Fruit fly (Drosophila melanogaster) whole organism, embryonic: Measurements from ENCODE around the gene tra.

Source experiments
- Atf3 ChIP-seq: fragments of 200-800 bp; sonication (Bioruptor generic); optimal IDR thresholded peaks from 3 replicates; lab custom pipeline; 2016; ENCODE audit warnings: missing biosample characterization, missing genetic modification characterization
- C15 ChIP-seq: fragments of 200-800 bp; sonication (Bioruptor generic); IDR thresholded peaks from 3 replicates; pipeline ENCODE4 v1.3.6; 2022; ENCODE audit warnings: missing biosample characterization, missing genetic modification characterization
- CG10321 ChIP-seq: fragments of 200-800 bp; sonication (Bioruptor generic); IDR thresholded peaks from 2 replicates; pipeline ENCODE4 v1.3.6; 2022; ENCODE audit warnings: missing biosample characterization, missing genetic modification characterization
- CG10565 ChIP-seq: fragments of 200-800 bp; sonication (Bioruptor generic); optimal IDR thresholded peaks from 3 replicates; lab custom pipeline; 2016; ENCODE audit warnings: missing biosample characterization, mild to moderate bottlenecking, missing genetic modification characterization
- CG10959 ChIP-seq: fragments of 200-800 bp; sonication (Bioruptor generic); IDR thresholded peaks from 2 replicates; pipeline ENCODE4 v1.3.6; 2022; ENCODE audit warnings: missing biosample characterization, missing genetic modification characterization
- CG11695 ChIP-seq: fragments of 200-800 bp; sonication (Bioruptor generic); IDR thresholded peaks from 3 replicates; pipeline ENCODE4 v1.3.6; 2022; ENCODE audit warnings: missing biosample characterization, missing genetic modification characterization
- CG12236 ChIP-seq: fragments of 200-800 bp; sonication (Bioruptor generic); optimal IDR thresholded peaks from 2 replicates; lab custom pipeline; 2016; ENCODE audit warnings: missing biosample characterization, missing genetic modification characterization
- CG1233 ChIP-seq: fragments of 200-800 bp; sonication (Bioruptor generic); optimal IDR thresholded peaks from 4 replicates; lab custom pipeline; 2018; ENCODE audit warnings: missing biosample characterization, mild to moderate bottlenecking, missing genetic modification characterization
- CG12391 ChIP-seq: fragments of 200-800 bp; sonication (Bioruptor generic); optimal IDR thresholded peaks from 3 replicates; lab custom pipeline; 2018; ENCODE audit warnings: missing biosample characterization, mild to moderate bottlenecking, missing genetic modification characterization, moderate library complexity
- CG13775 ChIP-seq: fragments of 200-800 bp; sonication (Bioruptor generic); optimal IDR thresholded peaks from 3 replicates; lab custom pipeline; 2017; ENCODE audit warnings: missing biosample characterization, mild to moderate bottlenecking, missing genetic modification characterization
- CG14050 ChIP-seq: fragments of 200-800 bp; sonication (Bioruptor generic); IDR thresholded peaks from 3 replicates; pipeline ENCODE4 v1.3.6; 2022; ENCODE audit warnings: missing biosample characterization, missing genetic modification characterization
- CG14860 ChIP-seq: fragments of 200-800 bp; sonication (Bioruptor generic); IDR thresholded peaks from 3 replicates; pipeline ENCODE4 v1.3.6; 2022; ENCODE audit warnings: missing biosample characterization, missing genetic modification characterization; ENCODE audit not compliant: partially characterized antibody
- CG17568 ChIP-seq: fragments of 200-800 bp; sonication (Bioruptor generic); optimal IDR thresholded peaks from 2 replicates; lab custom pipeline; 2018; ENCODE audit warnings: missing biosample characterization, mild to moderate bottlenecking, missing genetic modification characterization, moderate library complexity
- CG17612 ChIP-seq: fragments of 200-800 bp; sonication (Bioruptor generic); IDR thresholded peaks from 2 replicates; pipeline ENCODE4 v1.3.6; 2022; ENCODE audit warnings: missing biosample characterization, missing genetic modification characterization
- CG17802 ChIP-seq: fragments of 200-800 bp; sonication (Bioruptor generic); optimal IDR thresholded peaks from 2 replicates; lab custom pipeline; 2018; ENCODE audit warnings: missing biosample characterization, mild to moderate bottlenecking, missing genetic modification characterization, moderate library complexity
- CG18262 ChIP-seq: fragments of 200-800 bp; optimal IDR thresholded peaks from 3 replicates; lab custom pipeline; 2019; ENCODE audit warnings: missing biosample characterization, mild to moderate bottlenecking, missing genetic modification characterization, moderate library complexity
- CG2202 ChIP-seq: fragments of 200-800 bp; sonication (Bioruptor generic); optimal IDR thresholded peaks from 2 replicates; lab custom pipeline; 2018; ENCODE audit warnings: missing biosample characterization, mild to moderate bottlenecking, missing genetic modification characterization
- CG31365 ChIP-seq: fragments of 200-800 bp; sonication (Bioruptor generic); optimal IDR thresholded peaks from 2 replicates; lab custom pipeline; 2018; ENCODE audit warnings: missing biosample characterization, mild to moderate bottlenecking, missing genetic modification characterization
- CG32772 ChIP-seq: fragments of 200-800 bp; sonication (Bioruptor generic); IDR thresholded peaks from 2 replicates; pipeline ENCODE4 v1.3.6; 2022; ENCODE audit warnings: missing biosample characterization, missing genetic modification characterization
- CG3281 ChIP-seq: fragments of 200-800 bp; sonication (Bioruptor generic); optimal IDR thresholded peaks from 3 replicates; lab custom pipeline; 2017; ENCODE audit warnings: missing biosample characterization, mild to moderate bottlenecking, missing genetic modification characterization
- CG34422 ChIP-seq: fragments of 200-800 bp; sonication (Bioruptor generic); IDR thresholded peaks from 3 replicates; pipeline ENCODE4 v1.3.6; 2022; ENCODE audit warnings: missing biosample characterization, missing genetic modification characterization
- CG3838 ChIP-seq: fragments of 200-800 bp; sonication (Bioruptor generic); optimal IDR thresholded peaks from 3 replicates; lab custom pipeline; 2016; ENCODE audit warnings: missing biosample characterization, missing genetic modification characterization
- CG4707 ChIP-seq: fragments of 200-800 bp; sonication (Bioruptor generic); optimal IDR thresholded peaks from 2 replicates; lab custom pipeline; 2018; ENCODE audit warnings: missing biosample characterization, mild to moderate bottlenecking, missing genetic modification characterization, moderate library complexity
- CG4730 ChIP-seq: fragments of 200-800 bp; sonication (Bioruptor generic); IDR thresholded peaks from 2 replicates; pipeline ENCODE4 v1.3.6; 2022; ENCODE audit warnings: missing biosample characterization, missing genetic modification characterization
- CG6272 ChIP-seq: fragments of 200-800 bp; sonication (Bioruptor generic); IDR thresholded peaks from 2 replicates; pipeline ENCODE4 v1.3.6; 2022; ENCODE audit warnings: missing biosample characterization, missing genetic modification characterization
- CG7928 ChIP-seq: fragments of 200-800 bp; sonication (Bioruptor generic); optimal IDR thresholded peaks from 2 replicates; lab custom pipeline; 2017; ENCODE audit warnings: missing biosample characterization, mild to moderate bottlenecking, missing genetic modification characterization
- E2f2 ChIP-seq: fragments of 200-800 bp; sonication (Bioruptor generic); IDR thresholded peaks from 2 replicates; pipeline ENCODE4 v1.3.6; 2022; ENCODE audit warnings: missing biosample characterization, missing genetic modification characterization
- Ets97D ChIP-seq: fragments of 200-800 bp; sonication (Bioruptor generic); optimal IDR thresholded peaks from 3 replicates; lab custom pipeline; 2016; ENCODE audit warnings: missing biosample characterization, missing genetic modification characterization
- Fer2 ChIP-seq: fragments of 200-800 bp; sonication (Bioruptor generic); optimal IDR thresholded peaks from 2 replicates; lab custom pipeline; 2018; ENCODE audit warnings: missing biosample characterization, mild to moderate bottlenecking, missing genetic modification characterization, moderate library complexity
- Hr39 ChIP-seq: fragments of >200 bp; optimal IDR thresholded peaks from 2 replicates; lab custom pipeline; 2017
- NC2α ChIP-seq: fragments of 200-800 bp; sonication (Bioruptor generic); optimal IDR thresholded peaks from 2 replicates; lab custom pipeline; 2016; ENCODE audit warnings: missing biosample characterization, missing genetic modification characterization
- NK7.1 ChIP-seq: fragments of 200-800 bp; sonication (Bioruptor generic); optimal IDR thresholded peaks from 3 replicates; lab custom pipeline; 2016; ENCODE audit warnings: missing biosample characterization, missing genetic modification characterization
- Oaz ChIP-seq: fragments of 200-800 bp; sonication (Bioruptor generic); IDR thresholded peaks from 2 replicates; pipeline ENCODE4 v1.3.6; 2022; ENCODE audit warnings: missing biosample characterization, missing genetic modification characterization
- Sry-δ ChIP-seq: fragments of 200-800 bp; sonication (Bioruptor generic); optimal IDR thresholded peaks from 2 replicates; lab custom pipeline; 2016; ENCODE audit warnings: missing biosample characterization, missing genetic modification characterization
- Stat92E ChIP-seq, 3 experiments: fragments of >200 bp in 2 of 3; fragments of 200-800 bp in 1 of 3; sonication (Bioruptor generic) in 1 of 3; optimal IDR thresholded peaks; 2 replicates each; lab custom pipeline; 2017 to 2019; ENCODE audit warnings: missing biosample characterization in 3 of 3, missing genetic modification characterization in 3 of 3, mild to moderate bottlenecking in 1 of 3, moderate library complexity in 1 of 3
- ac ChIP-seq: fragments of 200-800 bp; sonication (Bioruptor generic); optimal IDR thresholded peaks from 3 replicates; lab custom pipeline; 2017; ENCODE audit warnings: missing biosample characterization, mild to moderate bottlenecking, missing genetic modification characterization
- ash1 ChIP-seq: fragments of 200-800 bp; sonication (Bioruptor generic); optimal IDR thresholded peaks from 2 replicates; lab custom pipeline; 2018; ENCODE audit warnings: missing biosample characterization, mild to moderate bottlenecking, missing genetic modification characterization
- bowl ChIP-seq: fragments of 200-800 bp; sonication (Bioruptor generic); IDR thresholded peaks from 2 replicates; pipeline ENCODE4 v1.3.6; 2022; ENCODE audit warnings: missing biosample characterization, missing genetic modification characterization
- cato ChIP-seq: fragments of 200-800 bp; sonication (Bioruptor generic); optimal IDR thresholded peaks from 2 replicates; lab custom pipeline; 2016; ENCODE audit warnings: missing biosample characterization, missing genetic modification characterization, borderline replicate concordance
- cg ChIP-seq: fragments of 200-800 bp; sonication (Bioruptor generic); optimal IDR thresholded peaks from 3 replicates; lab custom pipeline; 2019; ENCODE audit warnings: missing biosample characterization, mild to moderate bottlenecking, missing genetic modification characterization, moderate library complexity
- chif ChIP-seq, 2 experiments: fragments of 200-800 bp; sonication (Bioruptor generic); optimal IDR thresholded peaks; 3 replicates each; lab custom pipeline; 2016; ENCODE audit warnings: missing biosample characterization in 2 of 2, missing genetic modification characterization in 2 of 2
- en ChIP-seq: fragments of 200-800 bp; sonication (Bioruptor generic); optimal IDR thresholded peaks from 2 replicates; lab custom pipeline; 2016; ENCODE audit warnings: missing biosample characterization, missing genetic modification characterization
- ftz-f1 ChIP-seq: fragments of 200-800 bp; sonication (Bioruptor generic); optimal IDR thresholded peaks from 2 replicates; lab custom pipeline; 2016; ENCODE audit warnings: missing biosample characterization, missing genetic modification characterization
- peb ChIP-seq: fragments of 200-800 bp; sonication (Bioruptor generic); IDR thresholded peaks from 2 replicates; pipeline ENCODE4 v1.3.6; 2022; ENCODE audit warnings: missing biosample characterization, missing genetic modification characterization
- pho ChIP-seq: fragments of 200-800 bp; sonication (Bioruptor generic); optimal IDR thresholded peaks from 2 replicates; lab custom pipeline; 2016; ENCODE audit warnings: missing biosample characterization, missing genetic modification characterization
- pros ChIP-seq: fragments of 200-800 bp; sonication (Bioruptor generic); optimal IDR thresholded peaks from 3 replicates; lab custom pipeline; 2019; ENCODE audit warnings: missing biosample characterization, mild to moderate bottlenecking, missing genetic modification characterization, moderate library complexity
- slp2 ChIP-seq: fragments of 200-800 bp; sonication (Bioruptor generic); optimal IDR thresholded peaks from 2 replicates; lab custom pipeline; 2016; ENCODE audit warnings: missing biosample characterization, missing genetic modification characterization
- stwl ChIP-seq: fragments of 200-800 bp; sonication (Bioruptor generic); optimal IDR thresholded peaks from 3 replicates; lab custom pipeline; 2018; ENCODE audit warnings: missing biosample characterization, mild to moderate bottlenecking, missing genetic modification characterization, moderate library complexity
- trh ChIP-seq: fragments of 200-800 bp; sonication (Bioruptor generic); optimal IDR thresholded peaks from 2 replicates; lab custom pipeline; 2016; ENCODE audit warnings: missing biosample characterization, missing genetic modification characterization
- twi ChIP-seq: fragments of 200-800 bp; optimal IDR thresholded peaks from 2 replicates; lab custom pipeline; 2019; ENCODE audit warnings: missing biosample characterization, mild to moderate bottlenecking, missing genetic modification characterization, moderate library complexity
- yki ChIP-seq: fragments of >200 bp; optimal IDR thresholded peaks from 3 replicates; lab custom pipeline; 2018
- zen ChIP-seq: fragments of 200-800 bp; sonication (Bioruptor generic); optimal IDR thresholded peaks from 3 replicates; lab custom pipeline; 2018; ENCODE audit warnings: missing biosample characterization, mild to moderate bottlenecking, missing genetic modification characterization, moderate library complexity

The tra gene

DNA sequence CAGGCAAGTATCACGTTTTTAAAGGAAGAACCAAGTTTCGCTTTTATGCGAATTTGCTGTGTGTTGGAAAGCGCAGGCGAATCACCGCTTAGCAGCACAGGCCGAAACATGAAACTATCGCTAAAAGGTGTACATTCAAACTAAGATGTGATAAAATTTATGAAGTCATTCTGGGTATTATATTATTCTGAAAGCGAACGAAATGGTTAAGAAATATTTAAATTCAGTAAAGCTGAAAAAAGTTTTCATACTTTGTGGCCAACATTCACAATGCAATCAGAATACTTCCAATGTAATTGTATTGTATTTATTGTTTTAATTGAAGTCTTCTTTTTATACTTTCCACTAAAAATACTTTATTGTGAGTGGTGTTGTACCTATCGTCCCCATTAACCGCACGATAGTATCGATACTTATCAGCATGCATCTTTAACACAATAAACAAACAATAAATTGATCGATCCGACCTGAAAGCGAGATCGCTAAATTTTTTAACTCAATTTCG is 9.6 kb downstream of the tra start, which contains the start of gene Smn (continued):
- TF ChIP-seq CG11695 (GFP tag; lab: Robert Waterston, UW) (no peak), stwl (tag; lab: Kevin White, UChicago) (peak; percentile 69), Sry-δ (peak; percentile 85), yki (lab: Kevin White, UChicago) (no peak), CG10565 (GFP tag; lab: Kevin White, UChicago) (no peak), Fer2 (no peak), CG1233 (GFP tag; lab: Kevin White, UChicago) (peak; percentile 29), CG10321 (no peak), CG2202 (no peak), CG17802 (tag; lab: Kevin White, UChicago) (no peak), Atf3 (GFP tag; lab: Kevin White, UChicago) (no peak), ash1 (GFP tag; lab: Kevin White, UChicago) (no peak), CG12391 (tag; lab: Kevin White, UChicago) (peak; percentile 61), twi (peak; percentile 9), CG12236 (GFP tag; lab: Kevin White, UChicago) (no peak), trh (no peak), slp2 (GFP tag; lab: Kevin White, UChicago) (peak; percentile 41), pho (GFP tag; lab: Kevin White, UChicago) (peak; percentile 58), CG6272 (no peak), en (GFP tag; lab: Kevin White, UChicago) (peak; percentile 9), chif (GFP tag; optimal IDR thresholded peaks at IDR 0.05; lab: Kevin White, UChicago) (no peak), CG3838 (no peak), CG31365 (no peak), Stat92E (GFP tag; optimal IDR thresholded peaks at IDR 0.05; lab: Kevin White, UChicago) (no peak), CG4707 (GFP tag; lab: Kevin White, UChicago) (no peak), zen (tag; lab: Kevin White, UChicago) (peak; percentile 28), CG34422 (no peak), CG32772 (GFP tag; lab: Robert Waterston, UW) (no peak), cato (GFP tag; lab: Kevin White, UChicago) (no peak), CG14050 (GFP tag; lab: Robert Waterston, UW) (no peak), Hr39 (lab: Kevin White, UChicago) (no peak), NC2α (GFP tag; lab: Kevin White, UChicago) (no peak), peb (GFP tag; lab: Robert Waterston, UW) (no peak), CG17568 (GFP tag; lab: Kevin White, UChicago) (no peak), ac (no peak), CG18262 (tag; lab: Kevin White, UChicago) (peak; percentile 36), cg (GFP tag; lab: Kevin White, UChicago) (no peak), NK7.1 (no peak), pros (GFP tag; lab: Kevin White, UChicago) (no peak), CG13775 (GFP tag; lab: Kevin White, UChicago) (peak; percentile 17), C15 (GFP tag; lab: Robert Waterston, UW) (no peak), Ets97D (GFP tag; lab: Kevin White, UChicago) (peak; percentile 30), CG10959 (GFP tag; lab: Robert Waterston, UW) (no peak), CG14860 (peak; percentile 84), bowl (no peak), Oaz (GFP tag; lab: Robert Waterston, UW) (no peak), ftz-f1 (no peak), CG17612 (GFP tag; lab: Robert Waterston, UW) (no peak), CG3281 (GFP tag; lab: Kevin White, UChicago) (peak; percentile 57), CG7928 (GFP tag; lab: Kevin White, UChicago) (peak; percentile 26), CG4730 (GFP tag; lab: Robert Waterston, UW) (no peak), E2f2 (GFP tag; lab: Robert Waterston, UW) (peak; percentile 31; the same call in 1 of the 2 replicates)
